Fruit fly (Drosophila melanogaster) whole organism, embryonic: ENCODE data around the gene Pex1.

Experiments
- ATbp ChIP-seq: fragments of 200-800 bp; sonication (Bioruptor generic); optimal IDR thresholded peaks from 2 replicates; lab custom pipeline; 2017; ENCODE audit warnings: missing biosample characterization, mild to moderate bottlenecking, missing genetic modification characterization, missing genetic modification reagents
- Abd-B ChIP-seq: fragments of 200-800 bp; sonication (Bioruptor generic); optimal IDR thresholded peaks from 2 replicates; lab custom pipeline; 2018; ENCODE audit warnings: missing biosample characterization, mild to moderate bottlenecking, missing genetic modification characterization, moderate library complexity
- Adf1 ChIP-seq: fragments of 200-800 bp; sonication (Bioruptor generic); IDR thresholded peaks from 2 replicates; pipeline ENCODE4 v1.3.6; 2022; ENCODE audit warnings: missing biosample characterization, missing genetic modification characterization
- Atf3 ChIP-seq: fragments of 200-800 bp; sonication (Bioruptor generic); optimal IDR thresholded peaks from 3 replicates; lab custom pipeline; 2016; ENCODE audit warnings: missing biosample characterization, missing genetic modification characterization
- Blimp-1 ChIP-seq: fragments of 200-800 bp; sonication (Bioruptor generic); optimal IDR thresholded peaks from 3 replicates; lab custom pipeline; 2018; ENCODE audit warnings: missing biosample characterization, missing genetic modification characterization, mild to moderate bottlenecking, moderate library complexity, missing genetic modification reagents
- BtbVII ChIP-seq: fragments of 200-800 bp; sonication (Bioruptor generic); optimal IDR thresholded peaks from 3 replicates; lab custom pipeline; 2017; ENCODE audit warnings: missing biosample characterization, mild to moderate bottlenecking, missing genetic modification characterization
- CG10565 ChIP-seq: fragments of 200-800 bp; sonication (Bioruptor generic); optimal IDR thresholded peaks from 3 replicates; lab custom pipeline; 2016; ENCODE audit warnings: missing biosample characterization, mild to moderate bottlenecking, missing genetic modification characterization
- CG13287 ChIP-seq: fragments of 200-800 bp; sonication (Bioruptor generic); IDR thresholded peaks from 2 replicates; pipeline ENCODE4 v1.3.6; 2022; ENCODE audit warnings: missing biosample characterization, missing genetic modification characterization; ENCODE audit not compliant: partially characterized antibody
- CG17186 ChIP-seq: fragments of 200-800 bp; sonication (Bioruptor generic); optimal IDR thresholded peaks from 3 replicates; lab custom pipeline; 2017; ENCODE audit warnings: missing biosample characterization, missing genetic modification reagents, missing genetic modification characterization
- CG17359 ChIP-seq: fragments of 200-800 bp; sonication (Bioruptor generic); optimal IDR thresholded peaks from 3 replicates; lab custom pipeline; 2018; ENCODE audit warnings: missing biosample characterization, mild to moderate bottlenecking, missing genetic modification characterization, moderate library complexity
- CG2120 ChIP-seq: fragments of 200-800 bp; sonication (Bioruptor generic); optimal IDR thresholded peaks from 3 replicates; lab custom pipeline; 2016; ENCODE audit warnings: missing biosample characterization, missing genetic modification characterization
- CG2678 ChIP-seq: fragments of 200-800 bp; sonication (Bioruptor generic); optimal IDR thresholded peaks from 3 replicates; lab custom pipeline; 2019; ENCODE audit warnings: missing biosample characterization, mild to moderate bottlenecking, missing genetic modification characterization, moderate library complexity
- CG32767 ChIP-seq: fragments of 200-800 bp; sonication (Bioruptor generic); IDR thresholded peaks from 2 replicates; pipeline ENCODE4 v1.3.6; 2022; ENCODE audit warnings: missing biosample characterization, missing genetic modification characterization
- CG5180 ChIP-seq: fragments of 200-800 bp; sonication (Bioruptor generic); optimal IDR thresholded peaks from 3 replicates; lab custom pipeline; 2017; ENCODE audit warnings: missing biosample characterization, missing genetic modification characterization, mild to moderate bottlenecking, moderate library complexity, missing genetic modification reagents
- CG6272 ChIP-seq: fragments of 200-800 bp; sonication (Bioruptor generic); IDR thresholded peaks from 2 replicates; pipeline ENCODE4 v1.3.6; 2022; ENCODE audit warnings: missing biosample characterization, missing genetic modification characterization
- CG8281 ChIP-seq: fragments of 200-800 bp; sonication (Bioruptor generic); optimal IDR thresholded peaks from 2 replicates; lab custom pipeline; 2018; ENCODE audit warnings: missing biosample characterization, mild to moderate bottlenecking, missing genetic modification characterization, moderate library complexity
- CG8924 ChIP-seq: fragments of 200-800 bp; optimal IDR thresholded peaks from 3 replicates; lab custom pipeline; 2019; ENCODE audit warnings: missing biosample characterization, mild to moderate bottlenecking, missing genetic modification characterization, moderate library complexity
- CG9437 ChIP-seq: fragments of 200-800 bp; sonication (Bioruptor generic); optimal IDR thresholded peaks from 2 replicates; lab custom pipeline; 2018; ENCODE audit warnings: missing biosample characterization, mild to moderate bottlenecking, missing genetic modification characterization
- CTCF ChIP-seq: fragments of 200-800 bp; sonication (Bioruptor generic); optimal IDR thresholded peaks from 2 replicates; lab custom pipeline; 2017; ENCODE audit warnings: missing biosample characterization, mild to moderate bottlenecking, missing genetic modification characterization, moderate library complexity
- Dip3 ChIP-seq: fragments of 200-800 bp; sonication (Bioruptor generic); optimal IDR thresholded peaks from 3 replicates; lab custom pipeline; 2016; ENCODE audit warnings: missing biosample characterization, missing genetic modification characterization
- E2f2 ChIP-seq: fragments of 200-800 bp; sonication (Bioruptor generic); IDR thresholded peaks from 2 replicates; pipeline ENCODE4 v1.3.6; 2022; ENCODE audit warnings: missing biosample characterization, missing genetic modification characterization
- Kr ChIP-seq: fragments of 200-800 bp; sonication (Bioruptor generic); optimal IDR thresholded peaks from 2 replicates; lab custom pipeline; 2017; ENCODE audit warnings: missing biosample characterization, mild to moderate bottlenecking, missing genetic modification characterization
- Meics ChIP-seq: fragments of 200-800 bp; sonication (Bioruptor generic); optimal IDR thresholded peaks from 2 replicates; lab custom pipeline; 2017; ENCODE audit warnings: missing biosample characterization, mild to moderate bottlenecking, missing genetic modification characterization
- Mrtf ChIP-seq: fragments of 200-800 bp; sonication (Bioruptor generic); IDR thresholded peaks from 3 replicates; pipeline ENCODE4 v1.3.6; 2022; ENCODE audit warnings: missing biosample characterization, missing genetic modification characterization
- Poxn ChIP-seq: fragments of 200-800 bp; sonication (Bioruptor generic); IDR thresholded peaks from 2 replicates; pipeline ENCODE4 v1.3.6; 2022; ENCODE audit warnings: missing biosample characterization, missing genetic modification characterization
- Rfx ChIP-seq: fragments of 200-800 bp; sonication (Bioruptor generic); IDR thresholded peaks from 2 replicates; pipeline ENCODE4 v1.3.6; 2022; ENCODE audit warnings: missing biosample characterization, missing genetic modification characterization
- Xrp1 ChIP-seq: fragments of 200-800 bp; sonication (Bioruptor generic); IDR thresholded peaks from 2 replicates; pipeline ENCODE4 v1.3.6; 2022; ENCODE audit warnings: missing biosample characterization, missing genetic modification characterization
- abd-A ChIP-seq: fragments of 200-800 bp; sonication (Bioruptor generic); optimal IDR thresholded peaks from 3 replicates; lab custom pipeline; 2019; ENCODE audit warnings: missing biosample characterization, mild to moderate bottlenecking, missing genetic modification characterization, moderate library complexity
- bigmax ChIP-seq: fragments of 200-800 bp; sonication (Bioruptor generic); optimal IDR thresholded peaks from 2 replicates; lab custom pipeline; 2018; ENCODE audit warnings: missing biosample characterization, mild to moderate bottlenecking, missing genetic modification characterization
- cato ChIP-seq: fragments of 200-800 bp; sonication (Bioruptor generic); optimal IDR thresholded peaks from 2 replicates; lab custom pipeline; 2016; ENCODE audit warnings: missing biosample characterization, missing genetic modification characterization, borderline replicate concordance
- chm ChIP-seq: fragments of 200-800 bp; sonication (Bioruptor generic); IDR thresholded peaks from 2 replicates; pipeline ENCODE4 v1.3.6; 2022; ENCODE audit warnings: missing biosample characterization, missing genetic modification characterization
- croc ChIP-seq: fragments of 200-800 bp; sonication (Bioruptor generic); conservative IDR thresholded peaks from 3 replicates; pipeline ENCODE4 v1.3.6; 2022; ENCODE audit warnings: missing biosample characterization, missing genetic modification characterization
- disco-r ChIP-seq: fragments of 200-800 bp; sonication (Bioruptor generic); optimal IDR thresholded peaks from 2 replicates; lab custom pipeline; 2016; ENCODE audit warnings: missing biosample characterization, missing genetic modification characterization
- dmrt99B ChIP-seq: fragments of 200-800 bp; sonication (Bioruptor generic); optimal IDR thresholded peaks from 2 replicates; lab custom pipeline; 2018; ENCODE audit warnings: missing biosample characterization, mild to moderate bottlenecking, missing genetic modification characterization, moderate library complexity
- ems ChIP-seq: fragments of 200-800 bp; sonication (Bioruptor generic); optimal IDR thresholded peaks from 3 replicates; lab custom pipeline; 2016; ENCODE audit warnings: missing biosample characterization, missing genetic modification characterization
- esg ChIP-seq: fragments of 200-800 bp; sonication (Bioruptor generic); conservative IDR thresholded peaks from 2 replicates; pipeline ENCODE4 v1.3.6; 2022; ENCODE audit warnings: missing biosample characterization, missing genetic modification characterization
- fd102C ChIP-seq: fragments of 200-800 bp; sonication (Bioruptor generic); optimal IDR thresholded peaks from 2 replicates; lab custom pipeline; 2018; ENCODE audit warnings: missing biosample characterization, mild to moderate bottlenecking, missing genetic modification characterization, moderate library complexity
- fd96Cb ChIP-seq: fragments of 200-800 bp; sonication (Bioruptor generic); optimal IDR thresholded peaks from 2 replicates; lab custom pipeline; 2018; ENCODE audit warnings: missing biosample characterization, mild to moderate bottlenecking, missing genetic modification characterization, moderate library complexity
- fu2 ChIP-seq: fragments of 200-800 bp; sonication (Bioruptor generic); optimal IDR thresholded peaks from 2 replicates; lab custom pipeline; 2016; ENCODE audit warnings: missing biosample characterization, missing genetic modification characterization
- grau ChIP-seq: fragments of 200-800 bp; optimal IDR thresholded peaks from 3 replicates; lab custom pipeline; 2019; ENCODE audit warnings: missing biosample characterization, mild to moderate bottlenecking, missing genetic modification characterization, moderate library complexity
- jigr1 ChIP-seq: fragments of 200-800 bp; sonication (Bioruptor generic); IDR thresholded peaks from 3 replicates; pipeline ENCODE4 v1.3.6; 2022; ENCODE audit warnings: missing biosample characterization, missing genetic modification characterization
- kay ChIP-seq: fragments of 200-800 bp; sonication (Bioruptor generic); optimal IDR thresholded peaks from 2 replicates; lab custom pipeline; 2016; ENCODE audit warnings: missing biosample characterization, missing genetic modification characterization
- klu ChIP-seq: fragments of 200-800 bp; sonication (Bioruptor generic); IDR thresholded peaks from 2 replicates; pipeline ENCODE4 v1.3.6; 2022; ENCODE audit warnings: missing biosample characterization, missing genetic modification characterization
- knrl ChIP-seq: fragments of 200-800 bp; sonication (Bioruptor generic); IDR thresholded peaks from 3 replicates; pipeline ENCODE4 v1.3.6; 2022; ENCODE audit warnings: missing biosample characterization, missing genetic modification characterization; ENCODE audit not compliant: partially characterized antibody
- nau ChIP-seq: fragments of 200-800 bp; sonication (Bioruptor generic); optimal IDR thresholded peaks from 3 replicates; lab custom pipeline; 2017; ENCODE audit warnings: missing biosample characterization, mild to moderate bottlenecking, missing genetic modification characterization, missing genetic modification reagents
- odd ChIP-seq: fragments of 200-800 bp; sonication (Bioruptor generic); optimal IDR thresholded peaks from 2 replicates; lab custom pipeline; 2017; ENCODE audit warnings: missing biosample characterization, mild to moderate bottlenecking, missing genetic modification characterization
- sens ChIP-seq: fragments of 200-800 bp; sonication (Bioruptor generic); peaks from one replicate; lab custom pipeline; 2016; ENCODE audit warnings: missing biosample characterization, missing genetic modification characterization
- sqz ChIP-seq: fragments of 200-800 bp; sonication (Bioruptor generic); optimal IDR thresholded peaks from 3 replicates; lab custom pipeline; 2018; ENCODE audit warnings: missing biosample characterization, mild to moderate bottlenecking, missing genetic modification characterization
- sr ChIP-seq: fragments of 200-800 bp; sonication (Bioruptor generic); IDR thresholded peaks from 3 replicates; pipeline ENCODE4 v1.3.6; 2022; ENCODE audit warnings: missing biosample characterization, missing genetic modification characterization
- tup ChIP-seq: fragments of 200-800 bp; sonication (Bioruptor generic); optimal IDR thresholded peaks from 2 replicates; lab custom pipeline; 2016; ENCODE audit warnings: missing biosample characterization, mild to moderate bottlenecking, missing genetic modification characterization, moderate library complexity
- vvl ChIP-seq: fragments of 200-800 bp; sonication (Bioruptor generic); IDR thresholded peaks from 2 replicates; pipeline ENCODE4 v1.3.6; 2022; ENCODE audit warnings: missing biosample characterization, missing genetic modification characterization

The Pex1 gene

dm6 chr3L:14059266-14059974 is 12.3 kb upstream of the Pex1 start:
- TF ChIP-seq CG9437 (GFP tag; lab: Kevin White, UChicago) (no peak), sr (GFP tag; lab: Robert Waterston, UW) (no peak), BtbVII (GFP tag; lab: Kevin White, UChicago) (no peak), Kr (GFP tag; lab: Kevin White, UChicago) (no peak), E2f2 (no peak), CG8281 (no peak), odd (GFP tag; lab: Kevin White, UChicago) (no peak), Blimp-1 (GFP tag; lab: Kevin White, UChicago) (peak; percentile 16), fd96Cb (no peak), fd102C (GFP tag; lab: Kevin White, UChicago) (no peak), klu (GFP tag; lab: Robert Waterston, UW) (no peak), grau (tag; lab: Kevin White, UChicago) (no peak), chm (GFP tag; lab: Robert Waterston, UW) (no peak), CG6272 (GFP tag; lab: Robert Waterston, UW) (no peak), croc (GFP tag; lab: Robert Waterston, UW) (no peak), knrl (GFP tag; lab: Robert Waterston, UW) (no peak), CG13287 (GFP tag; lab: Robert Waterston, UW) (no peak), CG17359 (tag; lab: Kevin White, UChicago) (no peak), CTCF (GFP tag; lab: Kevin White, UChicago) (no peak), disco-r (GFP tag; lab: Kevin White, UChicago) (no peak), bigmax (no peak), ems (GFP tag; lab: Kevin White, UChicago) (no peak), Abd-B (GFP tag; lab: Kevin White, UChicago) (no peak), jigr1 (no peak), CG32767 (GFP tag; lab: Robert Waterston, UW) (no peak), fu2 (GFP tag; lab: Kevin White, UChicago) (no peak), Meics (GFP tag; lab: Kevin White, UChicago) (no peak), CG17186 (GFP tag; lab: Kevin White, UChicago) (no peak), Adf1 (GFP tag; lab: Robert Waterston, UW) (no peak), nau (GFP tag; lab: Kevin White, UChicago) (no peak), Poxn (GFP tag; lab: Robert Waterston, UW) (no peak), tup (GFP tag; lab: Kevin White, UChicago) (no peak), CG8924 (tag; lab: Kevin White, UChicago) (no peak), vvl (GFP tag; lab: Robert Waterston, UW) (peak; percentile 48; the same call in 1 of the 2 replicates), dmrt99B (tag; lab: Kevin White, UChicago) (no peak), kay (GFP tag; lab: Kevin White, UChicago) (no peak), CG5180 (GFP tag; lab: Kevin White, UChicago) (no peak), sens (peak; percentile 64), CG2678 (tag; lab: Kevin White, UChicago) (peak; percentile 6), CG10565 (GFP tag; lab: Kevin White, UChicago) (no peak), Rfx (GFP tag; lab: Robert Waterston, UW) (0 out of 2 replicates have a peak, but pooled peaks have one; percentile 15), abd-A (tag; lab: Kevin White, UChicago) (no peak), Atf3 (no peak), sqz (no peak), ATbp (no peak), CG2120 (GFP tag; lab: Kevin White, UChicago) (peak; percentile 16), Xrp1 (GFP tag; lab: Robert Waterston, UW) (0 out of 2 replicates have a peak, but pooled peaks have one; percentile 8), cato (GFP tag; lab: Kevin White, UChicago) (no peak), Mrtf (GFP tag; lab: Robert Waterston, UW) (no peak), Dip3 (peak; percentile 1), esg (GFP tag; lab: Robert Waterston, UW) (no peak)
